Worm (Caenorhabditis elegans): ENCODE data around the gene cdgs-1.

- TF ChIP-seq ceh-22 (tag; optimal IDR thresholded peaks at IDR 0.05) (no peak), ahr-1 (tag; optimal IDR thresholded peaks at IDR 0.05) (no peak), fkh-10 (GFP tag; optimal IDR thresholded peaks at IDR 0.05) (no peak)
Measured at ce11 chrIV:7839923-7840322, 24.4 kb upstream of the cdgs-1 start.

All from whole organism, late embryonic.